Worm (Caenorhabditis elegans): ENCODE results near the gene tyr-6.

Gene tyr-6

DNA sequence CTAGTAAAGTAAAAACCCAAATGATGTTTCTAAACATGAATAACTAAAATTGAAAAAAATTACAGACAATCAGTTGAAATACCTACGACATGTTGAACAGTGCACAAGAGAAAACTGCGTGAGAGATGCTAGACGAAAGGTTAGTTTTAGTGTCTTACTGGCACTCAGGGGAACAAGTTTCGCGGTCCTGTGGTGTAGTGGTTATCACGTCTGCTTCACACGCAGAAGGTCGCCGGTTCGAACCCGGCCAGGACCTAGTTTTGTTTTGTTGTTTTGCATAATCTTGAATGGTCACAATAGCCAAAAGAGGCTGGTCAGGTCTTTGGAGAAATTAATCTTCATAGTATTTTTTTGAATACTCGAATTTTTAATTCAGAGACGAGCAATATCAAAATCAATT is 657 bp downstream of the tyr-6 start:
- peak; percentile 26 for TF ChIP-seq nhr-25 (tag; optimal IDR thresholded peaks at IDR 0.05)
- TF ChIP-seq pqm-1 (tag; optimal IDR thresholded peaks at IDR 0.05) = peak; percentile 29
- no peak for TF ChIP-seq nhr-12 (tag; optimal IDR thresholded peaks at IDR 0.05)
- peak; percentile 73 for TF ChIP-seq nhr-43 (tag; optimal IDR thresholded peaks at IDR 0.05; ENCODE audit: poor library complexity, severe bottlenecking)
- peak; percentile 36 for TF ChIP-seq egl-27 (tag; optimal IDR thresholded peaks at IDR 0.05)
- no peak for TF ChIP-seq ceh-16 (tag; optimal IDR thresholded peaks at IDR 0.05)
- peak; percentile 44 for TF ChIP-seq lsy-12 (tag; optimal IDR thresholded peaks at IDR 0.05)
- TF ChIP-seq nhr-23 (tag; optimal IDR thresholded peaks at IDR 0.05) = no peak
- TF ChIP-seq daf-12 (tag; optimal IDR thresholded peaks at IDR 0.05) = no peak
- no peak for TF ChIP-seq mml-1 (tag; optimal IDR thresholded peaks at IDR 0.05)
- no peak for TF ChIP-seq zag-1 (tag; optimal IDR thresholded peaks at IDR 0.05)
- TF ChIP-seq elt-2 (tag; optimal IDR thresholded peaks at IDR 0.05) = peak; percentile 30
- TF ChIP-seq ceh-28 (tag; optimal IDR thresholded peaks at IDR 0.05) = no peak
- peak; percentile 32 for TF ChIP-seq pha-4 (tag; optimal IDR thresholded peaks at IDR 0.05)
- TF ChIP-seq R02D3.7 (tag; optimal IDR thresholded peaks at IDR 0.05) = no peak
- TF ChIP-seq nfya-1 (tag; optimal IDR thresholded peaks at IDR 0.05; ENCODE audit: insufficient read depth) = peak; percentile 23
- no peak for TF ChIP-seq lin-15B (tag; optimal IDR thresholded peaks at IDR 0.05)
- TF ChIP-seq nhr-67 (tag; optimal IDR thresholded peaks at IDR 0.05) = no peak
- no peak for TF ChIP-seq jun-1 (tag; optimal IDR thresholded peaks at IDR 0.05)
- peak; percentile 56 for TF ChIP-seq hmg-11 (tag; optimal IDR thresholded peaks at IDR 0.05)
- TF ChIP-seq mdl-1 (tag; optimal IDR thresholded peaks at IDR 0.05) = no peak

DNA sequence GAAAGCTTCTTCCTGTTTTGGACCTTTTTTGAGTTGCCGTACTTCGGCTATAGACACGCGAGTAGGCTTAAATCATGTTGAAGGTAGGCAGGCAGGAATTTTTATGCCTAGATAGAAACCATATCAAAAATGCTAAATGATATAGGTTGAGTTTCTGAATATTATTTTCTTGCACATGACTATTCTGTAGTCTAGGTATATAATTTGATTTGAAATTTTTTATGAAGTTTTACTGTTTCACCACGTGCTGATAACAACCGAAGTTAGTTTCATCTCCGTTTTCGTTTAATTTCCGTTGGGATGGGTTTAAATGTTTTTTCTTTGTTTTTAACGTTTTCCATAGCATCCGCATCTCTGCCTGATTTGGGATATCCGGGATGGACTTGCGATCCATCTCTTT is 6.7 kb downstream of the tyr-6 start, which contains the start of gene Y73B6BL.37:
Gene Y73B6BL.37, plus strand, starts transcription at position 301 of the 400 bp plus-strand sequence.
- no peak for TF ChIP-seq egl-27 (tag; optimal IDR thresholded peaks at IDR 0.05)
- TF ChIP-seq fkh-2 (tag; optimal IDR thresholded peaks at IDR 0.05) = no peak
- TF ChIP-seq tbx-2 (tag; optimal IDR thresholded peaks at IDR 0.05) = no peak
- no peak for TF ChIP-seq nhr-23 (tag; optimal IDR thresholded peaks at IDR 0.05)
- TF ChIP-seq lin-39 (tag; optimal IDR thresholded peaks at IDR 0.05) = no peak
- no peak for TF ChIP-seq nhr-28 (tag; optimal IDR thresholded peaks at IDR 0.05)
- TF ChIP-seq fkh-10 (GFP tag; optimal IDR thresholded peaks at IDR 0.05) = no peak
- TF ChIP-seq ama-1 (optimal IDR thresholded peaks at IDR 0.05) = no peak
- no peak for TF ChIP-seq mdl-1 (tag; optimal IDR thresholded peaks at IDR 0.05)
- TF ChIP-seq nhr-12 (tag; optimal IDR thresholded peaks at IDR 0.05) = no peak
- TF ChIP-seq lin-15B (tag; optimal IDR thresholded peaks at IDR 0.05) = no peak
- no peak for TF ChIP-seq nhr-77 (tag; optimal IDR thresholded peaks at IDR 0.05)
- no peak for TF ChIP-seq unc-39 (tag; optimal IDR thresholded peaks at IDR 0.05)

DNA sequence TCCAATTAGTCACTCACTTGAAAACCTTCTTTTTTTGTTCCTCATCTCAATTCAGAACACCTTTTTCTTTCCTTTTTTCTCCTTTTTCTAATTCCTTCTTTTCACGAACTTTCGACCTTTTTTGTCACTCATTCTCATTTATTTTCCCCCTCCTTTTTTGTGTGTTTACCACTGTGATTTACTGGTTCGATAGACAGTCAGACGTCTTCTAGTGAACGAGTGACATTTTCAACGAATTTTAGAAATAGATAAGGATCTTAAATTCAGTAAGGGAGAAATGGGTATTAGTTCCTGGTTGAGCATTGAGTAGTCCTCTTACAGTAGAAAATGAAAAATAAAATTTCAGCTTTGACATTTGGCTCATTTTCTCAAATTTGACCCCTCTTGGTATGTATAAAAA is 11.6 kb downstream of the tyr-6 start:
- TF ChIP-seq nhr-25 (tag; optimal IDR thresholded peaks at IDR 0.05) = peak; percentile 33
- no peak for TF ChIP-seq fkh-2 (tag; optimal IDR thresholded peaks at IDR 0.05)
- peak; percentile 74 for TF ChIP-seq elt-1 (tag; optimal IDR thresholded peaks at IDR 0.05)

DNA sequence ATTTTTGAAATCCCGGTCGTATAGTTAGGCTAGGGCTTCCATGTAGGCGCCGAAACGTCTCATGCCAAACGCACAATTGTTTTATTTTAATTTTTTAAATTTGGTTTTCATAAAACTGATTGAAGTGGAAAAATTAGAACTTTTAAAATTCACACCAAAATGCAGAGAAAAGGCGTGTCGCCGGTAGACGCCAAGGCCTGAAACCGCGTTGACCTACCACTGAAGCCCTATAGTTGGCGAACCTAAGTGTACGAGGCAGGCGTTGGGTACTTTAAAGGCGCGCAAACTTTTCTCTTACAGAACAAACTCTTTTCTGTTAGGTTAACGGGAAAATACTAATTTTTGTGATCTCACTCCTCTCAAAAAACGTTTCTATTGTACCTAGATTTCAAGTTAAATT is 13.0 kb downstream of the tyr-6 start, which contains the start of gene Y73B6BL.44:
Gene Y73B6BL.44, plus strand, starts transcription at position 301 of the 400 bp plus-strand sequence.
- TF ChIP-seq ceh-82 (tag; optimal IDR thresholded peaks at IDR 0.05) (no peak), zag-1 (tag; optimal IDR thresholded peaks at IDR 0.05) (no peak), mml-1 (tag; optimal IDR thresholded peaks at IDR 0.05) (no peak), lin-39 (tag; optimal IDR thresholded peaks at IDR 0.05) (no peak), eor-1 (tag; optimal IDR thresholded peaks at IDR 0.05) (no peak), sea-2 (GFP tag; optimal IDR thresholded peaks at IDR 0.05) (no peak), pha-4 (tag; optimal IDR thresholded peaks at IDR 0.05) (no peak), unc-39 (tag; optimal IDR thresholded peaks at IDR 0.05) (no peak), hmg-11 (tag; optimal IDR thresholded peaks at IDR 0.05) (no peak), ztf-11 (tag; optimal IDR thresholded peaks at IDR 0.05) (no peak), fos-1 (tag; optimal IDR thresholded peaks at IDR 0.05) (no peak), nhr-23 (tag; optimal IDR thresholded peaks at IDR 0.05) (no peak), elt-1 (tag; optimal IDR thresholded peaks at IDR 0.05) (no peak), nfya-1 (tag; optimal IDR thresholded peaks at IDR 0.05; ENCODE audit: insufficient read depth) (no peak), unc-62 (GFP tag; optimal IDR thresholded peaks at IDR 0.05) (no peak), nhr-25 (tag; optimal IDR thresholded peaks at IDR 0.05) (no peak), ama-1 (optimal IDR thresholded peaks at IDR 0.05) (no peak), nhr-11 (tag; optimal IDR thresholded peaks at IDR 0.05) (no peak), nhr-77 (tag; optimal IDR thresholded peaks at IDR 0.05) (no peak), elt-3 (tag; optimal IDR thresholded peaks at IDR 0.05) (no peak)

Measured in whole organism, L3 larva.